Fruit fly (Drosophila melanogaster) whole organism, embryonic: ENCODE measurements around the gene Shal.

Experiments used
- Adf1 ChIP-seq: fragments of 200-800 bp; sonication (Bioruptor generic); IDR thresholded peaks from 2 replicates; pipeline ENCODE4 v1.3.6; 2022; ENCODE audit warnings: missing biosample characterization, missing genetic modification characterization
- CG10366 ChIP-seq: fragments of 200-800 bp; sonication (Bioruptor generic); IDR thresholded peaks from 2 replicates; pipeline ENCODE4 v1.3.6; 2022; ENCODE audit warnings: missing biosample characterization, missing genetic modification characterization
- CG10543 ChIP-seq: fragments of 200-800 bp; sonication (Bioruptor generic); optimal IDR thresholded peaks from 3 replicates; lab custom pipeline; 2017; ENCODE audit warnings: missing biosample characterization, mild to moderate bottlenecking, missing genetic modification characterization, moderate library complexity
- CG13424 ChIP-seq: fragments of 200-800 bp; sonication (Bioruptor generic); optimal IDR thresholded peaks from 2 replicates; lab custom pipeline; 2019; ENCODE audit warnings: missing biosample characterization, mild to moderate bottlenecking, missing genetic modification characterization, moderate library complexity
- CG14710 ChIP-seq: fragments of 200-800 bp; sonication (Bioruptor generic); optimal IDR thresholded peaks from 3 replicates; lab custom pipeline; 2019; ENCODE audit warnings: missing biosample characterization, mild to moderate bottlenecking, missing genetic modification characterization, moderate library complexity
- CG15479 ChIP-seq: fragments of 200-800 bp; sonication (Bioruptor generic); optimal IDR thresholded peaks from 3 replicates; lab custom pipeline; 2019; ENCODE audit warnings: missing biosample characterization, mild to moderate bottlenecking, missing genetic modification characterization, moderate library complexity
- CG15514 ChIP-seq: fragments of 200-800 bp; sonication (Bioruptor generic); optimal IDR thresholded peaks from 3 replicates; lab custom pipeline; 2017; ENCODE audit warnings: missing biosample characterization, missing genetic modification characterization, mild to moderate bottlenecking, moderate library complexity, missing genetic modification reagents
- CG1603 ChIP-seq: fragments of 200-800 bp; sonication (Bioruptor generic); optimal IDR thresholded peaks from 2 replicates; lab custom pipeline; 2019; ENCODE audit warnings: missing biosample characterization, mild to moderate bottlenecking, missing genetic modification characterization, moderate library complexity
- CG16813 ChIP-seq: fragments of 200-800 bp; sonication (Bioruptor generic); IDR thresholded peaks from 3 replicates; pipeline ENCODE4 v1.3.6; 2022; ENCODE audit warnings: missing biosample characterization, missing genetic modification characterization; ENCODE audit not compliant: partially characterized antibody
- CG2199 ChIP-seq: fragments of 200-800 bp; sonication (Bioruptor generic); IDR thresholded peaks from 3 replicates; pipeline ENCODE4 v1.3.6; 2022; ENCODE audit warnings: missing biosample characterization, missing genetic modification characterization
- CG32772 ChIP-seq: fragments of 200-800 bp; sonication (Bioruptor generic); IDR thresholded peaks from 2 replicates; pipeline ENCODE4 v1.3.6; 2022; ENCODE audit warnings: missing biosample characterization, missing genetic modification characterization
- CG34224 ChIP-seq: fragments of 200-800 bp; sonication (Bioruptor generic); IDR thresholded peaks from 3 replicates; pipeline ENCODE4 v1.3.6; 2022; ENCODE audit warnings: missing biosample characterization, missing genetic modification characterization; ENCODE audit not compliant: partially characterized antibody
- CG6175 ChIP-seq: fragments of 200-800 bp; sonication (Bioruptor generic); IDR thresholded peaks from 3 replicates; pipeline ENCODE4 v1.3.6; 2022; ENCODE audit warnings: missing biosample characterization, missing genetic modification characterization
- CG6272 ChIP-seq: fragments of 200-800 bp; sonication (Bioruptor generic); IDR thresholded peaks from 2 replicates; pipeline ENCODE4 v1.3.6; 2022; ENCODE audit warnings: missing biosample characterization, missing genetic modification characterization
- CG7786 ChIP-seq: fragments of 200-800 bp; sonication (Bioruptor generic); optimal IDR thresholded peaks from 2 replicates; lab custom pipeline; 2016; ENCODE audit warnings: missing biosample characterization, missing genetic modification characterization
- CG9876 ChIP-seq: fragments of 200-800 bp; sonication (Bioruptor generic); optimal IDR thresholded peaks from 2 replicates; lab custom pipeline; 2016; ENCODE audit warnings: missing biosample characterization, missing genetic modification characterization
- D ChIP-seq, 2 experiments: fragments of 200-800 bp in 1 of 2; fragments of >200 bp in 1 of 2; sonication (Bioruptor generic) in 1 of 2; optimal IDR thresholded peaks; 2 replicates in 1 of 2; 3 replicates in 1 of 2; lab custom pipeline; 2017; ENCODE audit warnings: mild to moderate bottlenecking in 1 of 2, missing biosample characterization in 1 of 2, missing genetic modification characterization in 1 of 2, missing genetic modification reagents in 1 of 2
- Dip2 ChIP-seq: fragments of 200-800 bp; sonication (Bioruptor generic); IDR thresholded peaks from 2 replicates; pipeline ENCODE4 v1.3.6; 2022; ENCODE audit warnings: missing biosample characterization, missing genetic modification characterization
- E2f1 ChIP-seq: fragments of 200-800 bp; sonication (Bioruptor generic); IDR thresholded peaks from 2 replicates; pipeline ENCODE4 v1.3.6; 2022; ENCODE audit warnings: missing biosample characterization, missing genetic modification characterization
- Fer2 ChIP-seq: fragments of 200-800 bp; sonication (Bioruptor generic); optimal IDR thresholded peaks from 2 replicates; lab custom pipeline; 2018; ENCODE audit warnings: missing biosample characterization, mild to moderate bottlenecking, missing genetic modification characterization, moderate library complexity
- Gug ChIP-seq: fragments of 200-800 bp; sonication (Bioruptor generic); IDR thresholded peaks from 4 replicates; pipeline ENCODE4 v1.3.6; 2022; ENCODE audit warnings: missing biosample characterization, missing genetic modification characterization
- Hr39 ChIP-seq: fragments of >200 bp; optimal IDR thresholded peaks from 2 replicates; lab custom pipeline; 2017
- Jarid2 ChIP-seq: fragments of 200-800 bp; sonication (Bioruptor generic); optimal IDR thresholded peaks from 3 replicates; lab custom pipeline; 2017; ENCODE audit warnings: mild to moderate bottlenecking, missing biosample characterization, missing genetic modification reagents, missing genetic modification characterization
- Med ChIP-seq: fragments of 200-800 bp; sonication (Bioruptor generic); peaks from one replicate; lab custom pipeline; 2016; ENCODE audit warnings: missing biosample characterization, missing genetic modification characterization, mild to moderate bottlenecking, inconsistent platforms, moderate library complexity
- Ravus ChIP-seq: fragments of 200-800 bp; sonication (Bioruptor generic); IDR thresholded peaks from 2 replicates; pipeline ENCODE4 v1.3.6; 2022; ENCODE audit warnings: missing biosample characterization, missing genetic modification characterization
- Scr ChIP-seq: fragments of 200-800 bp; sonication (Bioruptor generic); IDR thresholded peaks from 2 replicates; pipeline ENCODE4 v1.3.6; 2022; ENCODE audit warnings: missing biosample characterization, missing genetic modification characterization; ENCODE audit not compliant: partially characterized antibody
- Trl ChIP-seq, 3 experiments: fragments of >200 bp in 2 of 3; fragments of 200-800 bp in 1 of 3; sonication (Bioruptor generic) in 1 of 3; optimal IDR thresholded peaks; 2 replicates in 1 of 3; 3 replicates in 2 of 3; lab custom pipeline; 2016 to 2017; ENCODE audit warnings: missing biosample characterization in 1 of 3, missing genetic modification characterization in 1 of 3
- cg ChIP-seq: fragments of 200-800 bp; sonication (Bioruptor generic); optimal IDR thresholded peaks from 3 replicates; lab custom pipeline; 2019; ENCODE audit warnings: missing biosample characterization, mild to moderate bottlenecking, missing genetic modification characterization, moderate library complexity
- chn ChIP-seq: fragments of 200-800 bp; sonication (Bioruptor generic); optimal IDR thresholded peaks from 2 replicates; lab custom pipeline; 2016; ENCODE audit warnings: missing biosample characterization, missing genetic modification characterization
- crol ChIP-seq: fragments of 200-800 bp; sonication (Bioruptor generic); IDR thresholded peaks from 2 replicates; pipeline ENCODE4 v1.3.6; 2022; ENCODE audit warnings: missing biosample characterization, missing genetic modification characterization
- dmrt11E ChIP-seq: fragments of 200-800 bp; sonication (Bioruptor generic); optimal IDR thresholded peaks from 3 replicates; lab custom pipeline; 2018; ENCODE audit warnings: missing biosample characterization, mild to moderate bottlenecking, missing genetic modification characterization, moderate library complexity
- dysf ChIP-seq: fragments of 200-800 bp; sonication (Bioruptor generic); IDR thresholded peaks from 3 replicates; pipeline ENCODE4 v1.3.6; 2022; ENCODE audit warnings: missing biosample characterization, missing genetic modification characterization
- emc ChIP-seq: fragments of 200-800 bp; sonication (Bioruptor generic); optimal IDR thresholded peaks from 2 replicates; lab custom pipeline; 2016; ENCODE audit warnings: missing biosample characterization, missing genetic modification characterization
- fd102C ChIP-seq: fragments of 200-800 bp; sonication (Bioruptor generic); optimal IDR thresholded peaks from 2 replicates; lab custom pipeline; 2018; ENCODE audit warnings: missing biosample characterization, mild to moderate bottlenecking, missing genetic modification characterization, moderate library complexity
- gcm ChIP-seq: fragments of 200-800 bp; sonication (Bioruptor generic); optimal IDR thresholded peaks from 2 replicates; lab custom pipeline; 2019; ENCODE audit warnings: missing biosample characterization, mild to moderate bottlenecking, missing genetic modification characterization, moderate library complexity
- her ChIP-seq: fragments of 200-800 bp; sonication (Bioruptor generic); optimal IDR thresholded peaks from 2 replicates; lab custom pipeline; 2016; ENCODE audit warnings: missing biosample characterization, missing genetic modification characterization
- ind ChIP-seq: fragments of 200-800 bp; sonication (Bioruptor generic); optimal IDR thresholded peaks from 3 replicates; lab custom pipeline; 2016; ENCODE audit warnings: missing biosample characterization, missing genetic modification characterization
- insv ChIP-seq, 2 experiments: fragments of 200-800 bp; sonication (Bioruptor generic); optimal IDR thresholded peaks; 3 replicates each; lab custom pipeline; 2016 to 2018; ENCODE audit warnings: missing biosample characterization in 2 of 2, missing genetic modification characterization in 2 of 2
- nom ChIP-seq: fragments of 200-800 bp; sonication (Bioruptor generic); optimal IDR thresholded peaks from 2 replicates; lab custom pipeline; 2017; ENCODE audit warnings: missing biosample characterization, missing genetic modification characterization, mild to moderate bottlenecking, moderate library complexity, missing genetic modification reagents
- onecut ChIP-seq: fragments of 200-800 bp; sonication (Bioruptor generic); IDR thresholded peaks from 2 replicates; pipeline ENCODE4 v1.3.6; 2022; ENCODE audit warnings: missing biosample characterization, missing genetic modification characterization
- otp ChIP-seq: fragments of 200-800 bp; sonication (Bioruptor generic); IDR thresholded peaks from 3 replicates; pipeline ENCODE4, ENCODE4 v1.3.6; 2022; ENCODE audit warnings: missing biosample characterization, missing genetic modification characterization
- pita ChIP-seq: fragments of 200-800 bp; sonication (Bioruptor generic); optimal IDR thresholded peaks from 2 replicates; lab custom pipeline; 2017; ENCODE audit warnings: missing biosample characterization, mild to moderate bottlenecking, missing genetic modification characterization
- pnt ChIP-seq: fragments of 200-800 bp; sonication (Bioruptor generic); optimal IDR thresholded peaks from 3 replicates; lab custom pipeline; 2016; ENCODE audit warnings: missing biosample characterization, missing genetic modification characterization
- sd ChIP-seq: fragments of 200-800 bp; sonication (Bioruptor generic); optimal IDR thresholded peaks from 3 replicates; lab custom pipeline; 2018; ENCODE audit warnings: missing biosample characterization, mild to moderate bottlenecking, missing genetic modification characterization, moderate library complexity
- sens ChIP-seq: fragments of 200-800 bp; sonication (Bioruptor generic); peaks from one replicate; lab custom pipeline; 2016; ENCODE audit warnings: missing biosample characterization, missing genetic modification characterization
- sna ChIP-seq: fragments of 200-800 bp; sonication (Bioruptor generic); IDR thresholded peaks from 2 replicates; pipeline ENCODE4 v1.3.6; 2022; ENCODE audit warnings: missing biosample characterization, missing genetic modification characterization; ENCODE audit not compliant: partially characterized antibody
- tll ChIP-seq, 2 experiments: fragments of 200-800 bp in 1 of 2; fragments of >200 bp in 1 of 2; sonication (Bioruptor generic) in 1 of 2; optimal IDR thresholded peaks; 2 replicates each; lab custom pipeline; 2017 to 2019; ENCODE audit warnings: missing biosample characterization in 2 of 2, missing genetic modification characterization in 2 of 2, mild to moderate bottlenecking in 1 of 2, moderate library complexity in 1 of 2
- toy ChIP-seq: fragments of 200-800 bp; sonication (Bioruptor generic); IDR thresholded peaks from 2 replicates; pipeline ENCODE4 v1.3.6; 2022; ENCODE audit warnings: missing biosample characterization, missing genetic modification characterization

Shal gene

DNA sequence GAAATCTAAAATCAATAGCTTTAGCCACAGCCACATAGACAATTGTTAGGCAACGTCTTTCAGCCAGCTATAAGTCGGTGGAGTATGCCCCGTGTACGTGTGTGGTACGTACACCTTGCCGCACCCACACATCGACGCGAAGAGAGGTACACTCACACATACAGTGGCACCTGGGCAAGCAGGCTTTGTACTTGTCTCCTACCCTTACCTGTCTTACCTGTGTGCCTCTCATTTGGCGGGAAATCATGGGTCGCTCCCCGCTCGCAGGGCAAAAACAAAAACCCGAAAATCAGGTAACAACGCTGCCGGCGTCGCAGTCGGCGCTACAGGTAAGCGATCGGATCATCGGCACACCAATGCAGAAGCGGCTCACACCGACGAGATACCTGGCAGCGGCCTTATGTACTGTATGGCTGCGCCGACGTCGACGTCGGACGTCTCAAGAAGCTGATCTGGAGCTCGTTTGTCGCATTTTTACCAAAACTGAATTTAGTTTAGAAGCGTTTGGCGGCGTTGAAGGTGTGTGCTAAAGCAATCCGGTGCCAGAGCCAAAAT is 22.1 kb downstream of the Shal start:
- TF ChIP-seq nom (GFP tag; lab: Kevin White, UChicago), result peak; percentile 19
- no peak for TF ChIP-seq CG15514 (GFP tag; lab: Kevin White, UChicago)
- TF ChIP-seq cg (GFP tag; lab: Kevin White, UChicago), result peak; percentile 85
- no peak for TF ChIP-seq her (GFP tag; lab: Kevin White, UChicago)
- TF ChIP-seq CG6272 (GFP tag; lab: Robert Waterston, UW), result no peak
- TF ChIP-seq Fer2 (tag; lab: Kevin White, UChicago), result no peak
- 0 out of 2 replicates have a peak, but pooled peaks have one; percentile 25 for TF ChIP-seq Scr
- no peak for TF ChIP-seq pnt
- TF ChIP-seq CG34224 (GFP tag; lab: Robert Waterston, UW), result peak; percentile 18; the same call in 1 of the 3 replicates
- no peak for TF ChIP-seq insv (GFP tag; optimal IDR thresholded peaks at IDR 0.05; lab: Kevin White, UChicago)
- TF ChIP-seq CG13424 (tag; lab: Kevin White, UChicago), result no peak
- peak; percentile 93 for TF ChIP-seq D (optimal IDR thresholded peaks at IDR 0.05; lab: Kevin White, UChicago)
- TF ChIP-seq D (GFP tag; optimal IDR thresholded peaks at IDR 0.05; lab: Kevin White, UChicago), result no peak
- no peak for TF ChIP-seq CG10543
- no peak for TF ChIP-seq CG10366 (GFP tag; lab: Robert Waterston, UW)
- TF ChIP-seq otp (GFP tag; lab: Robert Waterston, UW), result no peak
- no peak for TF ChIP-seq Dip2 (GFP tag; lab: Robert Waterston, UW)
- 0 out of 3 replicates have a peak, but pooled peaks have one; percentile 2 for TF ChIP-seq CG16813
- peak; percentile 44; the same call in 1 of the 3 replicates for TF ChIP-seq CG2199 (GFP tag; lab: Robert Waterston, UW)
- TF ChIP-seq sens (GFP tag; lab: Kevin White, UChicago), result peak; percentile 11
- no peak for TF ChIP-seq pita (GFP tag; lab: Kevin White, UChicago)
- no peak for TF ChIP-seq CG32772 (GFP tag; lab: Robert Waterston, UW)
- TF ChIP-seq dysf (GFP tag; lab: Robert Waterston, UW), result 0 out of 3 replicates have a peak, but pooled peaks have one; percentile 8
- TF ChIP-seq fd102C, result no peak
- no peak for TF ChIP-seq CG1603 (tag; lab: Kevin White, UChicago)
- peak; percentile 16; the same call in 1 of the 2 replicates for TF ChIP-seq onecut (GFP tag; lab: Robert Waterston, UW)
- peak; percentile 84 for TF ChIP-seq Med (GFP tag; lab: Kevin White, UChicago)
- no peak for TF ChIP-seq toy (GFP tag; lab: Robert Waterston, UW)
- no peak for TF ChIP-seq CG9876 (GFP tag; lab: Kevin White, UChicago)
- peak; percentile 34 for TF ChIP-seq sd
- peak; percentile 25; the same call in 1 of the 2 replicates for TF ChIP-seq sna (GFP tag; lab: Robert Waterston, UW)
- no peak for TF ChIP-seq Hr39
- TF ChIP-seq CG7786 (GFP tag; lab: Kevin White, UChicago), result no peak
- TF ChIP-seq chn, result no peak
- no peak for TF ChIP-seq Gug
- no peak for TF ChIP-seq ind (GFP tag; lab: Kevin White, UChicago)
- peak; percentile 44 for TF ChIP-seq CG15479 (GFP tag; lab: Kevin White, UChicago)
- peak; percentile 90 for TF ChIP-seq CG6175 (GFP tag; lab: Robert Waterston, UW)
- TF ChIP-seq gcm (GFP tag; lab: Kevin White, UChicago), result no peak
- TF ChIP-seq Trl (optimal IDR thresholded peaks at IDR 0.05; lab: Kevin White, UChicago), result peak; percentile 16 to 34
- TF ChIP-seq Trl (GFP tag; optimal IDR thresholded peaks at IDR 0.05; lab: Kevin White, UChicago), result no peak
- TF ChIP-seq crol (GFP tag; lab: Robert Waterston, UW), result 0 out of 2 replicates have a peak, but pooled peaks have one; percentile 30
- no peak for TF ChIP-seq dmrt11E (tag; lab: Kevin White, UChicago)
- no peak for TF ChIP-seq CG14710 (tag; lab: Kevin White, UChicago)
- TF ChIP-seq Ravus, result no peak
- peak in 1 of 2 experiments; percentile 38 for TF ChIP-seq tll (GFP tag; optimal IDR thresholded peaks at IDR 0.05; lab: Kevin White, UChicago)
- peak; percentile 94 for TF ChIP-seq Adf1 (GFP tag; lab: Robert Waterston, UW)
- peak; percentile 31 for TF ChIP-seq Jarid2
- TF ChIP-seq emc, result no peak
- peak; percentile 33; the same call in 1 of the 2 replicates for TF ChIP-seq E2f1
